Worm (Caenorhabditis elegans) whole organism, L4/young adult: ENCODE results near the gene B0281.1.

Source experiments
- dao-5 ChIP-seq: sonication (generic microtip); optimal IDR thresholded peaks from 2 replicates; lab custom pipeline; 2016; ENCODE audit warnings: missing genotype, missing genetic modification characterization, moderate library complexity, missing compliant biosample characterization
- him-1 ChIP-seq: sonication (generic microtip); optimal IDR thresholded peaks from 2 replicates; lab custom pipeline; 2016; ENCODE audit warnings: missing genotype, missing genetic modification reagents, missing genetic modification characterization, missing compliant biosample characterization

- TF ChIP-seq dao-5 (tag; lab: Kevin White, UChicago) (no peak), him-1 (tag; lab: Kevin White, UChicago) (no peak)
Measured at ce11 chrII:2320097-2320496, 7.2 kb downstream of the B0281.1 start, which contains the start of gene ZK1240.3.
